Worm (Caenorhabditis elegans) whole organism, L2 larva: ENCODE measurements around the gene eppl-1.

Experiments used
- C34F6.9 ChIP-seq: fragments of 150-350 bp; optimal IDR thresholded peaks from 2 replicates; lab custom pipeline; 2014; ENCODE audit warnings: missing biosample characterization, missing genetic modification characterization
- alr-1 ChIP-seq: fragments of 150-350 bp; optimal IDR thresholded peaks from 2 replicates; lab custom pipeline; 2014; ENCODE audit warnings: missing biosample characterization, missing genetic modification characterization
- aly-2 ChIP-seq: fragments of 150-350 bp; optimal IDR thresholded peaks from 2 replicates; lab custom pipeline; 2014; ENCODE audit warnings: missing biosample characterization, missing genetic modification characterization
- ama-1 ChIP-seq: fragments of 150-350 bp; optimal IDR thresholded peaks from 2 replicates; lab custom pipeline; 2018; ENCODE audit warnings: inconsistent platforms
- blmp-1 ChIP-seq: sonication (generic microtip); optimal IDR thresholded peaks from 2 replicates; lab custom pipeline; 2017; ENCODE audit warnings: missing genetic modification characterization, mild to moderate bottlenecking, missing compliant biosample characterization, antibody characterized with exemption, moderate library complexity; ENCODE audit not compliant: insufficient read depth
- ceh-16 ChIP-seq: fragments of 150-350 bp; optimal IDR thresholded peaks from 2 replicates; lab custom pipeline; 2014; ENCODE audit warnings: missing biosample characterization, missing genetic modification characterization
- ceh-82 ChIP-seq: fragments of 150-350 bp; optimal IDR thresholded peaks from 2 replicates; lab custom pipeline; 2014; ENCODE audit warnings: missing biosample characterization, missing genetic modification characterization
- crh-2 ChIP-seq: sonication (generic microtip); optimal IDR thresholded peaks from 2 replicates; lab custom pipeline; 2017; ENCODE audit warnings: missing biosample characterization, missing genetic modification characterization
- dmd-4 ChIP-seq: sonication (generic microtip); optimal IDR thresholded peaks from 2 replicates; lab custom pipeline; 2017; ENCODE audit warnings: missing biosample characterization, missing genetic modification characterization
- elt-1 ChIP-seq: fragments of 150-350 bp; optimal IDR thresholded peaks from 2 replicates; lab custom pipeline; 2014; ENCODE audit warnings: missing biosample characterization, missing genetic modification characterization
- elt-3 ChIP-seq: sonication (generic microtip); optimal IDR thresholded peaks from 2 replicates; lab custom pipeline; 2017; ENCODE audit warnings: missing biosample characterization, missing genetic modification characterization
- gmeb-1 ChIP-seq: fragments of 150-350 bp; optimal IDR thresholded peaks from 2 replicates; lab custom pipeline; 2014; ENCODE audit warnings: missing biosample characterization, missing genetic modification characterization
- lin-13 ChIP-seq: fragments of 150-350 bp; optimal IDR thresholded peaks from 2 replicates; lab custom pipeline; 2014; ENCODE audit warnings: missing biosample characterization, missing genetic modification reagents, missing genetic modification characterization
- lin-39 ChIP-seq: fragments of 150-350 bp; optimal IDR thresholded peaks from 2 replicates; lab custom pipeline; 2014; ENCODE audit warnings: missing biosample characterization, missing genetic modification reagents, missing genetic modification characterization
- mab-5 ChIP-seq: fragments of 150-350 bp; optimal IDR thresholded peaks from 2 replicates; lab custom pipeline; 2014; ENCODE audit warnings: missing biosample characterization, missing genetic modification characterization
- mdl-1 ChIP-seq, 2 experiments: fragments of 150-350 bp in 1 of 2; sonication (generic microtip) in 1 of 2; optimal IDR thresholded peaks; 2 replicates each; lab custom pipeline; 2017; ENCODE audit warnings: missing biosample characterization in 2 of 2, missing genetic modification characterization in 2 of 2
- nhr-10 ChIP-seq: sonication (generic microtip); optimal IDR thresholded peaks from 2 replicates; lab custom pipeline; 2017; ENCODE audit warnings: missing biosample characterization, missing genetic modification characterization
- nhr-12 ChIP-seq: fragments of 150-350 bp; optimal IDR thresholded peaks from 2 replicates; lab custom pipeline; 2014; ENCODE audit warnings: missing biosample characterization, missing genetic modification characterization
- nhr-129 ChIP-seq: fragments of 150-350 bp; optimal IDR thresholded peaks from 2 replicates; lab custom pipeline; 2014; ENCODE audit warnings: missing biosample characterization, missing genetic modification characterization
- nhr-21 ChIP-seq: fragments of 150-350 bp; optimal IDR thresholded peaks from 2 replicates; lab custom pipeline; 2014; ENCODE audit warnings: missing biosample characterization, missing genetic modification characterization
- nhr-23 ChIP-seq: fragments of 150-350 bp; optimal IDR thresholded peaks from 2 replicates; lab custom pipeline; 2014; ENCODE audit warnings: missing biosample characterization, missing genetic modification reagents, missing genetic modification characterization
- nhr-25 ChIP-seq: fragments of 150-350 bp; sonication (generic microtip); optimal IDR thresholded peaks from 3 replicates; lab custom pipeline; 2014; ENCODE audit warnings: missing biosample characterization, missing genetic modification characterization
- nhr-6 ChIP-seq: fragments of 150-350 bp; optimal IDR thresholded peaks from 2 replicates; lab custom pipeline; 2014; ENCODE audit warnings: missing biosample characterization, missing genetic modification characterization
- nhr-77 ChIP-seq: fragments of 150-350 bp; optimal IDR thresholded peaks from 2 replicates; lab custom pipeline; 2014; ENCODE audit warnings: missing biosample characterization, missing genetic modification characterization
- peb-1 ChIP-seq: fragments of 150-350 bp; optimal IDR thresholded peaks from 2 replicates; lab custom pipeline; 2014; ENCODE audit warnings: missing biosample characterization, missing genetic modification characterization
- sem-4 ChIP-seq: fragments of 150-350 bp; optimal IDR thresholded peaks from 2 replicates; lab custom pipeline; 2014; ENCODE audit warnings: missing biosample characterization, missing genetic modification reagents, missing genetic modification characterization
- skn-1 ChIP-seq: sonication (generic microtip); optimal IDR thresholded peaks from 2 replicates; lab custom pipeline; 2017; ENCODE audit warnings: missing biosample characterization, missing genetic modification characterization
- sma-3 ChIP-seq: sonication (generic microtip); optimal IDR thresholded peaks from 2 replicates; lab custom pipeline; 2016; ENCODE audit warnings: missing genetic modification reagents, missing genetic modification characterization, missing compliant biosample characterization
- sma-9 ChIP-seq, 2 experiments: fragments of 150-350 bp in 1 of 2; sonication (generic microtip) in 1 of 2; optimal IDR thresholded peaks; 2 replicates each; lab custom pipeline; 2014 to 2016; ENCODE audit warnings: missing genetic modification characterization in 2 of 2, mild to moderate bottlenecking in 1 of 2, missing biosample characterization in 1 of 2, missing compliant biosample characterization in 1 of 2, missing genetic modification reagents in 1 of 2, moderate library complexity in 1 of 2
- snpc-4 ChIP-seq: fragments of 150-350 bp; optimal IDR thresholded peaks from 2 replicates; lab custom pipeline; 2014; ENCODE audit warnings: missing biosample characterization, missing genetic modification characterization
- unc-39 ChIP-seq: fragments of 150-350 bp; optimal IDR thresholded peaks from 2 replicates; lab custom pipeline; 2014; ENCODE audit warnings: missing biosample characterization, missing genetic modification characterization
- unc-55 ChIP-seq: fragments of 150-350 bp; sonication (generic microtip); optimal IDR thresholded peaks from 3 replicates; lab custom pipeline; 2014; ENCODE audit warnings: missing biosample characterization, missing genetic modification reagents, missing genetic modification characterization
- unc-62 ChIP-seq: fragments of 150-350 bp; optimal IDR thresholded peaks from 2 replicates; lab custom pipeline; 2014; ENCODE audit warnings: missing biosample characterization, missing genetic modification reagents, missing genetic modification characterization
- zag-1 ChIP-seq: fragments of 150-350 bp; optimal IDR thresholded peaks from 2 replicates; lab custom pipeline; 2014; ENCODE audit warnings: missing biosample characterization, missing genetic modification characterization
- ztf-1 ChIP-seq: fragments of 200-800 bp; sonication (Bioruptor generic); conservative IDR thresholded peaks from 2 replicates; pipeline ENCODE4 v1.3.6; 2022; ENCODE audit warnings: missing genetic modification characterization, missing compliant biosample characterization
- ztf-11 ChIP-seq: sonication (generic microtip); optimal IDR thresholded peaks from 2 replicates; lab custom pipeline; 2017; ENCODE audit warnings: missing biosample characterization, missing genetic modification characterization
- ztf-4 ChIP-seq: fragments of 150-350 bp; optimal IDR thresholded peaks from 2 replicates; lab custom pipeline; 2014; ENCODE audit warnings: missing biosample characterization, missing genetic modification characterization

Gene eppl-1

ce11 chrIV:8473756-8474155 is 22.2 kb upstream of the eppl-1 start, which contains the start of gene C28C12.11:
Gene C28C12.11 (plus strand): TSS chrIV:8474056.
- TF ChIP-seq snpc-4 (tag; lab: Kevin White, UChicago) (no peak), ceh-82 (no peak), sma-3 (GFP tag; lab: Kevin White, UChicago) (no peak), sem-4 (tag; lab: Kevin White, UChicago) (no peak), nhr-12 (no peak), elt-1 (tag; lab: Kevin White, UChicago) (no peak), elt-3 (tag; lab: Kevin White, UChicago) (no peak), lin-39 (tag; lab: Kevin White, UChicago) (no peak), nhr-6 (no peak), skn-1 (tag; lab: Kevin White, UChicago) (no peak), ceh-16 (tag; lab: Kevin White, UChicago) (no peak), unc-55 (GFP tag; lab: Kevin White, UChicago) (no peak), ztf-1 (GFP tag; lab: Robert Waterston, UW) (no peak)

ce11 chrIV:8472493-8472892 is 20.9 kb upstream of the eppl-1 start, which contains the start of gene oat-1:
Gene oat-1 (minus strand): TSS chrIV:8472593.
- TF ChIP-seq nhr-21 (tag; lab: Kevin White, UChicago): no peak
- TF ChIP-seq mab-5 (tag; lab: Kevin White, UChicago): no peak
- no peak for TF ChIP-seq unc-55 (GFP tag; lab: Kevin White, UChicago)
- no peak for TF ChIP-seq snpc-4 (tag; lab: Kevin White, UChicago)
- no peak for TF ChIP-seq ztf-4 (tag; lab: Kevin White, UChicago)
- TF ChIP-seq C34F6.9 (tag; lab: Kevin White, UChicago): no peak
- TF ChIP-seq aly-2 (tag; lab: Kevin White, UChicago): no peak
- no peak for TF ChIP-seq elt-3 (tag; lab: Kevin White, UChicago)
- no peak for TF ChIP-seq sma-3 (GFP tag; lab: Kevin White, UChicago)
- TF ChIP-seq unc-62 (GFP tag; lab: Kevin White, UChicago): no peak
- TF ChIP-seq peb-1 (tag; lab: Kevin White, UChicago): no peak
- no peak for TF ChIP-seq nhr-77 (tag; lab: Kevin White, UChicago)
- no peak for TF ChIP-seq alr-1 (tag; lab: Kevin White, UChicago)

ce11 chrIV:8464187-8464586 is 12.6 kb upstream of the eppl-1 start:
- TF ChIP-seq nhr-25 (tag; lab: Kevin White, UChicago): peak; percentile 62
- peak; percentile 20 for TF ChIP-seq crh-2 (tag; lab: Kevin White, UChicago)
- TF ChIP-seq dmd-4 (tag; lab: Kevin White, UChicago): no peak
- TF ChIP-seq ceh-82: no peak
- TF ChIP-seq mdl-1 (tag; optimal IDR thresholded peaks at IDR 0.05; lab: Kevin White, UChicago): peak in 1 of 2 experiments; percentile 6
- TF ChIP-seq sma-9 (GFP tag; optimal IDR thresholded peaks at IDR 0.05; lab: Kevin White, UChicago): peak; percentile 28
- TF ChIP-seq sma-9 (tag; optimal IDR thresholded peaks at IDR 0.05; lab: Kevin White, UChicago): no peak
- TF ChIP-seq blmp-1 (tag; lab: Kevin White, UChicago): peak; percentile 39
- no peak for TF ChIP-seq lin-13 (GFP tag; lab: Kevin White, UChicago)
- no peak for TF ChIP-seq C34F6.9 (tag; lab: Kevin White, UChicago)
- TF ChIP-seq, all 48 proteins: peak for 5

ce11 chrIV:8463716-8464115 is 12.2 kb upstream of the eppl-1 start, which contains the start of gene str-176:
Gene str-176 (minus strand): TSS chrIV:8463816.
- TF ChIP-seq nhr-10 (tag; lab: Kevin White, UChicago): no peak
- no peak for TF ChIP-seq nhr-77 (tag; lab: Kevin White, UChicago)
- no peak for TF ChIP-seq gmeb-1 (tag; lab: Kevin White, UChicago)
- no peak for TF ChIP-seq zag-1 (tag; lab: Kevin White, UChicago)
- TF ChIP-seq unc-39 (tag; lab: Kevin White, UChicago): no peak
- no peak for TF ChIP-seq mdl-1 (tag; optimal IDR thresholded peaks at IDR 0.05; lab: Kevin White, UChicago)
- no peak for TF ChIP-seq nhr-129
- TF ChIP-seq unc-62 (GFP tag; lab: Kevin White, UChicago): no peak
- no peak for TF ChIP-seq nhr-12
- no peak for TF ChIP-seq nhr-23 (tag; lab: Kevin White, UChicago)
- TF ChIP-seq elt-1 (tag; lab: Kevin White, UChicago): no peak
- TF ChIP-seq ama-1 (lab: Kevin White, UChicago): no peak
- TF ChIP-seq aly-2 (tag; lab: Kevin White, UChicago): no peak
- TF ChIP-seq ztf-11 (tag; lab: Kevin White, UChicago): no peak
- TF ChIP-seq dmd-4 (tag; lab: Kevin White, UChicago): no peak
